Worm (Caenorhabditis elegans): ENCODE measurements around the gene fzr-1.

fzr-1 gene

ce11 chrII:9665577-9665976, 21.3 kb upstream of the fzr-1 start, which contains the start of gene ZK1320.5:
Gene ZK1320.5, minus strand, starts transcription at chrII:9665677.
- TF ChIP-seq R02D3.7 (tag; optimal IDR thresholded peaks at IDR 0.05) (no peak), jun-1 (tag; optimal IDR thresholded peaks at IDR 0.05) (no peak), hmg-11 (tag; optimal IDR thresholded peaks at IDR 0.05) (no peak)

- TF ChIP-seq pha-4 (tag; optimal IDR thresholded peaks at IDR 0.05) (no peak), ama-1 (optimal IDR thresholded peaks at IDR 0.05) (no peak), ceh-9 (tag; optimal IDR thresholded peaks at IDR 0.05) (no peak), skn-1 (tag; optimal IDR thresholded peaks at IDR 0.05) (no peak), eor-1 (tag; optimal IDR thresholded peaks at IDR 0.05) (no peak), elt-1 (tag; optimal IDR thresholded peaks at IDR 0.05) (no peak), nhr-11 (tag; optimal IDR thresholded peaks at IDR 0.05) (no peak), nhr-77 (tag; optimal IDR thresholded peaks at IDR 0.05) (no peak), mdl-1 (tag; optimal IDR thresholded peaks at IDR 0.05) (no peak), sea-2 (GFP tag; optimal IDR thresholded peaks at IDR 0.05) (no peak), elt-3 (tag; optimal IDR thresholded peaks at IDR 0.05) (no peak), zag-1 (tag; optimal IDR thresholded peaks at IDR 0.05) (no peak), nhr-43 (tag; optimal IDR thresholded peaks at IDR 0.05; ENCODE audit: poor library complexity, severe bottlenecking) (no peak), fkh-2 (tag; optimal IDR thresholded peaks at IDR 0.05) (no peak), mml-1 (tag; optimal IDR thresholded peaks at IDR 0.05) (no peak), lin-39 (tag; optimal IDR thresholded peaks at IDR 0.05) (no peak), fos-1 (tag; optimal IDR thresholded peaks at IDR 0.05) (no peak), pqm-1 (tag; optimal IDR thresholded peaks at IDR 0.05) (no peak), snpc-4 (tag; optimal IDR thresholded peaks at IDR 0.05) (no peak)
These were observed 18.5 kb upstream of the fzr-1 start, which contains the start of gene cyp-13A10 for ce11 chrII:9662797-9663196. Gene cyp-13A10, minus strand, starts transcription at chrII:9662884.

- no peak for TF ChIP-seq elt-1 (tag; optimal IDR thresholded peaks at IDR 0.05)
- no peak for TF ChIP-seq mml-1 (tag; optimal IDR thresholded peaks at IDR 0.05)
- TF ChIP-seq nhr-11 (tag; optimal IDR thresholded peaks at IDR 0.05) = no peak
- TF ChIP-seq unc-39 (tag; optimal IDR thresholded peaks at IDR 0.05) = no peak
- TF ChIP-seq daf-12 (tag; optimal IDR thresholded peaks at IDR 0.05) = no peak
- no peak for TF ChIP-seq snpc-4 (tag; optimal IDR thresholded peaks at IDR 0.05)
- TF ChIP-seq hmg-11 (tag; optimal IDR thresholded peaks at IDR 0.05) = no peak
- TF ChIP-seq nfya-1 (tag; optimal IDR thresholded peaks at IDR 0.05; ENCODE audit: insufficient read depth) = no peak
- no peak for TF ChIP-seq nhr-76 (tag; optimal IDR thresholded peaks at IDR 0.05)
- TF ChIP-seq nhr-237 (tag; optimal IDR thresholded peaks at IDR 0.05) = no peak
- TF ChIP-seq ama-1 (optimal IDR thresholded peaks at IDR 0.05) = no peak
- no peak for TF ChIP-seq pha-4 (tag; optimal IDR thresholded peaks at IDR 0.05)
- TF ChIP-seq ztf-4 (tag; optimal IDR thresholded peaks at IDR 0.05) = no peak
- TF ChIP-seq ZK546.5 (tag; optimal IDR thresholded peaks at IDR 0.05) = no peak
- TF ChIP-seq lin-39 (tag; optimal IDR thresholded peaks at IDR 0.05) = no peak
These were observed 17.9 kb upstream of the fzr-1 start for ce11 chrII:9662160-9662559.

ce11 chrII:9660379-9660778, 16.1 kb upstream of the fzr-1 start, which contains the start of gene ZK1320.3:
Gene ZK1320.3, minus strand, starts transcription at chrII:9660419.
- TF ChIP-seq nhr-43 (tag; optimal IDR thresholded peaks at IDR 0.05; ENCODE audit: poor library complexity, severe bottlenecking) (no peak), ceh-16 (tag; optimal IDR thresholded peaks at IDR 0.05) (no peak), ztf-11 (tag; optimal IDR thresholded peaks at IDR 0.05) (no peak), pqm-1 (tag; optimal IDR thresholded peaks at IDR 0.05) (peak; percentile 18), lin-15B (tag; optimal IDR thresholded peaks at IDR 0.05) (no peak), egl-27 (tag; optimal IDR thresholded peaks at IDR 0.05) (no peak), elt-2 (tag; optimal IDR thresholded peaks at IDR 0.05) (peak; percentile 67)

ce11 chrII:9658915-9659314, 14.6 kb upstream of the fzr-1 start, which contains the start of gene ZK1320.2:
Gene ZK1320.2, minus strand, starts transcription at chrII:9659002.
- TF ChIP-seq elt-3 (tag; optimal IDR thresholded peaks at IDR 0.05) = no peak
- TF ChIP-seq elt-2 (tag; optimal IDR thresholded peaks at IDR 0.05) = peak; percentile 66
- TF ChIP-seq nfya-1 (tag; optimal IDR thresholded peaks at IDR 0.05; ENCODE audit: insufficient read depth) = no peak
- TF ChIP-seq mdl-1 (tag; optimal IDR thresholded peaks at IDR 0.05) = no peak
- TF ChIP-seq pqm-1 (tag; optimal IDR thresholded peaks at IDR 0.05) = peak; percentile 42
- TF ChIP-seq fkh-2 (tag; optimal IDR thresholded peaks at IDR 0.05) = no peak
- TF ChIP-seq elt-1 (tag; optimal IDR thresholded peaks at IDR 0.05) = no peak
- TF ChIP-seq snpc-4 (tag; optimal IDR thresholded peaks at IDR 0.05) = no peak
- TF ChIP-seq sea-2 (GFP tag; optimal IDR thresholded peaks at IDR 0.05) = no peak
- TF ChIP-seq eor-1 (tag; optimal IDR thresholded peaks at IDR 0.05) = no peak

Data from whole organism, L3 larva.